Worm (Caenorhabditis elegans): Measurements from ENCODE around the gene F07A11.4.

Gene F07A11.4

ce11 chrII:11582698-11583097 is 18.1 kb upstream of the F07A11.4 start, which contains the start of gene ints-7:
Gene ints-7 (plus strand): TSS chrII:11582849.
- TF ChIP-seq lim-6 (tag; optimal IDR thresholded peaks at IDR 0.05): no peak
- TF ChIP-seq fax-1 (tag; optimal IDR thresholded peaks at IDR 0.05): no peak
- no peak for TF ChIP-seq sdc-2 (tag; optimal IDR thresholded peaks at IDR 0.05)
- no peak for TF ChIP-seq C08G9.2 (tag; optimal IDR thresholded peaks at IDR 0.05)
- TF ChIP-seq nhr-232 (tag; optimal IDR thresholded peaks at IDR 0.05): no peak
- no peak for TF ChIP-seq unc-86 (tag; optimal IDR thresholded peaks at IDR 0.05)
- no peak for TF ChIP-seq madf-2 (tag; optimal IDR thresholded peaks at IDR 0.05)
- no peak for TF ChIP-seq elt-2 (tag; optimal IDR thresholded peaks at IDR 0.05)
- TF ChIP-seq hlh-6 (tag; optimal IDR thresholded peaks at IDR 0.05): no peak
- no peak for TF ChIP-seq dmd-4 (tag; optimal IDR thresholded peaks at IDR 0.05; ENCODE audit: borderline replicate concordance)
- no peak for TF ChIP-seq pag-3 (tag; optimal IDR thresholded peaks at IDR 0.05; ENCODE audit: borderline replicate concordance)
- no peak for TF ChIP-seq pat-9 (tag; optimal IDR thresholded peaks at IDR 0.05)
- no peak for TF ChIP-seq hlh-13 (GFP tag; optimal IDR thresholded peaks at IDR 0.05)
- no peak for TF ChIP-seq eyg-1 (tag; optimal IDR thresholded peaks at IDR 0.05)

- TF ChIP-seq ref-2 (tag; optimal IDR thresholded peaks at IDR 0.05): no peak
- no peak for TF ChIP-seq ceh-14 (tag; optimal IDR thresholded peaks at IDR 0.05)
- no peak for TF ChIP-seq ttx-3 (tag; optimal IDR thresholded peaks at IDR 0.05)
- no peak for TF ChIP-seq npax-4 (tag; optimal IDR thresholded peaks at IDR 0.05)
- no peak for TF ChIP-seq nfya-1 (tag; optimal IDR thresholded peaks at IDR 0.05)
- TF ChIP-seq hlh-15 (tag; optimal IDR thresholded peaks at IDR 0.05): no peak
- no peak for TF ChIP-seq elt-4 (tag; optimal IDR thresholded peaks at IDR 0.05)
- TF ChIP-seq sox-2 (GFP tag; IDR thresholded peaks at IDR 0.05): no peak
Measured at ce11 chrII:11588304-11588703, 12.5 kb upstream of the F07A11.4 start.

DNA sequence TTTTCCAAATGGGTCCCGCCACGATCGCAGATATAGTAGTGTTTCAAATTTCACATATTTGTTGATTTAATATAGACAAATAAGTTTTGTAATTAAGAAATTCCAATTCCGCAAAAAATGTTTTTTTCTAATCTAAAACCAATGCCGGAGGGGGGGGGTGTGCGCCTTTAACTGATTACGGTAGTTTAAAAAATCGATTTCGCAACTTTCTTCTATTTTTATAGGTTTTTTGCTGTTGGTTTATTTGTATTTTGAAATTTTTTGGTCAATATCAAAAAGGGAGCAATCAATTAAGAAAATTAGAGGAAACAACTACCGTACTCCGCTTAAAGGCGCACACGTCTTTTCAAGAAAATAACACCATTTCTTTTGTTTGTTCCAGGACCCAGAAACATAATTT is 9.3 kb upstream of the F07A11.4 start:
- TF ChIP-seq ceh-14 (tag; optimal IDR thresholded peaks at IDR 0.05) (no peak), ztf-16 (tag; optimal IDR thresholded peaks at IDR 0.05) (no peak), ceh-45 (GFP tag; IDR thresholded peaks at IDR 0.05) (no peak), dve-1 (tag; optimal IDR thresholded peaks at IDR 0.05) (no peak), sox-4 (tag; optimal IDR thresholded peaks at IDR 0.05) (no peak), lim-6 (tag; optimal IDR thresholded peaks at IDR 0.05) (no peak)

DNA sequence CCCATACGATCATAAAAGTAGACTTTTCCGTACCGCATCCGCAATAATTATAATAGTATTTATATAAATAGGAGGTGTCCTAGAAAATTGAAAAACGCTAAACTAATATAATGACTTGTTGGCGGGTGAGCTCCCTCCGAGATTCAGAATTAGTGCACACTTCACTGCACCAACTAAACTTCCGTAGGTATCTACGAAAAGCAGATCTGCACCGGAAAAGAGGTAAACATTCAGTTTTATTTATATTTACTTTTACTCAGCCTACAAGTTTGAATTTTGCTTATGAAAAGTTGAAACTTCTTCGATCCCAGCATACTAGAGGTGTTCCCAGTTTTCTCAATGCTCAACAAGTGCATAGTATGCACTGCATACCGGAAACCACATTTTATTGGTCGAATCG is 8.8 kb upstream of the F07A11.4 start, which contains the start of gene F07A11.1:
F07A11.1 (minus strand) TSS at position 101 of the 400 bp plus-strand sequence.
- TF ChIP-seq ceh-19 (GFP tag; optimal IDR thresholded peaks at IDR 0.05) (no peak), gmeb-2 (tag; optimal IDR thresholded peaks at IDR 0.05) (no peak), C38D4.7 (GFP tag; optimal IDR thresholded peaks at IDR 0.05) (no peak), lin-11 (tag; optimal IDR thresholded peaks at IDR 0.05) (no peak), sdc-2 (tag; optimal IDR thresholded peaks at IDR 0.05) (no peak), ceh-30 (tag; optimal IDR thresholded peaks at IDR 0.05) (no peak), ceh-22 (tag; optimal IDR thresholded peaks at IDR 0.05) (no peak), unc-3 (GFP tag; conservative IDR thresholded peaks at IDR 0.05) (no peak), unc-3 (tag; optimal IDR thresholded peaks at IDR 0.05) (no peak), ceh-18 (tag; optimal IDR thresholded peaks at IDR 0.05) (no peak), dmd-4 (tag; optimal IDR thresholded peaks at IDR 0.05; ENCODE audit: borderline replicate concordance) (no peak), madf-2 (tag; optimal IDR thresholded peaks at IDR 0.05) (no peak), C08G9.2 (tag; optimal IDR thresholded peaks at IDR 0.05) (no peak), ama-1 (optimal IDR thresholded peaks at IDR 0.05) (no peak), T23F11.4 (GFP tag; optimal IDR thresholded peaks at IDR 0.05) (no peak), nhr-232 (tag; optimal IDR thresholded peaks at IDR 0.05) (no peak), ahr-1 (tag; optimal IDR thresholded peaks at IDR 0.05) (no peak), ceh-14 (tag; optimal IDR thresholded peaks at IDR 0.05) (no peak)
